Worm (Caenorhabditis elegans): Measurements from ENCODE around the gene pdf-2.

- no peak for TF ChIP-seq ref-1 (GFP tag; conservative IDR thresholded peaks at IDR 0.05)
- no peak for TF ChIP-seq ztf-23 (GFP tag; IDR thresholded peaks at IDR 0.05)
- TF ChIP-seq flt-1 (GFP tag; IDR thresholded peaks at IDR 0.05): no peak
- no peak for TF ChIP-seq klf-2 (GFP tag; conservative IDR thresholded peaks at IDR 0.05)
These were observed 5.3 kb upstream of the pdf-2 start for ce11 chrX:2157855-2158254.
